Worm (Caenorhabditis elegans) whole organism, midembryonic: ENCODE results near the gene capg-2.

Source experiments
- cog-1 ChIP-seq: sonication (generic microtip); optimal IDR thresholded peaks from 2 replicates; lab custom pipeline; 2016; ENCODE audit warnings: missing genetic modification characterization, missing compliant biosample characterization
- flt-1 ChIP-seq: fragments of 200-800 bp; sonication (Bioruptor generic); IDR thresholded peaks from 2 replicates; pipeline ENCODE4 v1.3.6; 2022; ENCODE audit warnings: missing genetic modification characterization, missing compliant biosample characterization
- klf-2 ChIP-seq: fragments of 200-800 bp; sonication (Bioruptor generic); conservative IDR thresholded peaks from 2 replicates; pipeline ENCODE4 v1.3.6; 2022; ENCODE audit warnings: missing genetic modification reagents, missing genetic modification characterization, missing compliant biosample characterization
- ztf-29 ChIP-seq: fragments of 200-800 bp; sonication (Bioruptor generic); IDR thresholded peaks from 2 replicates; pipeline ENCODE4 v1.3.6; 2022; ENCODE audit warnings: missing genetic modification reagents, missing genetic modification characterization, missing compliant biosample characterization

ce11 chrV:12307011-12307540 is 35.4 kb downstream of the capg-2 start, which contains the start of gene srg-45:
- TF ChIP-seq ztf-29 (no peak), flt-1 (no peak), cog-1 (no peak), klf-2 (no peak)
